Worm (Caenorhabditis elegans) whole organism, young adult: ENCODE measurements around the gene ZK177.12.

Source experiments
- F55B11.4 ChIP-seq: sonication (generic microtip); optimal IDR thresholded peaks from 2 replicates; lab custom pipeline; 2016; ENCODE audit warnings: missing compliant biosample characterization, missing genetic modification characterization, borderline replicate concordance; ENCODE audit not compliant: insufficient read depth
- ceh-27 ChIP-seq: fragments of 200-800 bp; sonication (Bioruptor generic); optimal IDR thresholded peaks from 2 replicates; lab custom pipeline; 2018; ENCODE audit warnings: mild to moderate bottlenecking, missing genetic modification characterization, moderate library complexity, missing compliant biosample characterization
- ets-4 ChIP-seq: fragments of 200-800 bp; sonication (Bioruptor generic); optimal IDR thresholded peaks from 2 replicates; lab custom pipeline; 2018; ENCODE audit warnings: mild to moderate bottlenecking, missing genetic modification characterization, missing compliant biosample characterization
- repo-1 ChIP-seq: sonication (generic microtip); optimal IDR thresholded peaks from 2 replicates; lab custom pipeline; 2017; ENCODE audit warnings: mild to moderate bottlenecking, missing genetic modification characterization, missing compliant biosample characterization
- somi-1 ChIP-seq: fragments of 200-800 bp; sonication (Bioruptor generic); optimal IDR thresholded peaks from 2 replicates; lab custom pipeline; 2018; ENCODE audit warnings: mild to moderate bottlenecking, missing genetic modification characterization, missing compliant biosample characterization
- unc-62 ChIP-seq: fragments of 150-350 bp; optimal IDR thresholded peaks from 2 replicates; lab custom pipeline; 2014; ENCODE audit warnings: missing biosample characterization, missing genetic modification reagents, missing genetic modification characterization
- xnd-1 ChIP-seq: sonication (generic microtip); optimal IDR thresholded peaks from 2 replicates; lab custom pipeline; 2016; ENCODE audit warnings: missing genotype, missing genetic modification reagents, missing genetic modification characterization, missing compliant biosample characterization

DNA sequence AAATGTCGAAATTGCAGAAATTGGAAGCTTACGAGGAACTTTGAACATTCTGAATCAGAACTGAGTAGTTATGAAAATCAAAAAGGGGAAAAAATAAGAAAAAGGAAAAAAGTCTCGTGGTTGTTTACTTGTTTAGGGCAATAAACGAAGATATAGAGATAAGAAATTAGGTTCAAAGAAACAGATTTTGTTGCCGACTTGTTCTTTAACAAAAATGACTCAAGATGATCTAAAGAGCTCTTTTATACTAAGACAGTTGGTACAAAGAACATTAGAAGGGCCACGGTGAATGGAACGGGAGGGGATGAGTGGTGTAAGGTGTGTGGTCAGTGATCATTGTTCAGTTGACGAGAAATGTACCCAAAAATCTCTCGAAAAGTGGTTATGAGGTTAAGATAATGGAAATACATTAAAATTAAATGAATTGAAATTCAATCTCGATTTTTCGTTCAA is 26.0 kb downstream of the ZK177.12 start, which contains the start of gene acdh-2:
- no peak for TF ChIP-seq F55B11.4 (tag; lab: Kevin White, UChicago)
- TF ChIP-seq ceh-27 (GFP tag; lab: Kevin White, UChicago), result no peak
- no peak for TF ChIP-seq xnd-1 (tag; lab: Kevin White, UChicago)
- TF ChIP-seq somi-1 (GFP tag; lab: Kevin White, UChicago), result no peak
- TF ChIP-seq ets-4, result no peak
- TF ChIP-seq repo-1 (tag; lab: Kevin White, UChicago), result no peak
- TF ChIP-seq unc-62, result no peak
